Fruit fly (Drosophila melanogaster) whole organism, embryonic: ENCODE measurements around the gene CG17666.

Source experiments
- Bdp1 ChIP-seq: fragments of 200-800 bp; sonication (Bioruptor generic); optimal IDR thresholded peaks from 3 replicates; lab custom pipeline; 2016; ENCODE audit warnings: missing biosample characterization, missing genetic modification characterization
- CG1024 ChIP-seq: fragments of 200-800 bp; sonication (Bioruptor generic); IDR thresholded peaks from 2 replicates; pipeline ENCODE4 v1.3.6; 2022; ENCODE audit warnings: missing biosample characterization, missing genetic modification characterization
- CG10543 ChIP-seq: fragments of 200-800 bp; sonication (Bioruptor generic); optimal IDR thresholded peaks from 3 replicates; lab custom pipeline; 2017; ENCODE audit warnings: missing biosample characterization, mild to moderate bottlenecking, missing genetic modification characterization, moderate library complexity
- CG11398 ChIP-seq: fragments of 200-800 bp; sonication (Bioruptor generic); optimal IDR thresholded peaks from 2 replicates; lab custom pipeline; 2016; ENCODE audit warnings: missing biosample characterization, missing genetic modification characterization
- CG11695 ChIP-seq: fragments of 200-800 bp; sonication (Bioruptor generic); IDR thresholded peaks from 3 replicates; pipeline ENCODE4 v1.3.6; 2022; ENCODE audit warnings: missing biosample characterization, missing genetic modification characterization
- CG11696 ChIP-seq: fragments of 200-800 bp; sonication (Bioruptor generic); IDR thresholded peaks from 2 replicates; pipeline ENCODE4 v1.3.6; 2022; ENCODE audit warnings: missing biosample characterization, missing genetic modification characterization
- CG12236 ChIP-seq: fragments of 200-800 bp; sonication (Bioruptor generic); optimal IDR thresholded peaks from 2 replicates; lab custom pipeline; 2016; ENCODE audit warnings: missing biosample characterization, missing genetic modification characterization
- CG12299 ChIP-seq: fragments of 200-800 bp; sonication (Bioruptor generic); optimal IDR thresholded peaks from 2 replicates; lab custom pipeline; 2018; ENCODE audit warnings: missing biosample characterization, mild to moderate bottlenecking, missing genetic modification characterization
- CG12769 ChIP-seq: fragments of 200-800 bp; sonication (Bioruptor generic); optimal IDR thresholded peaks from 2 replicates; lab custom pipeline; 2019; ENCODE audit warnings: missing biosample characterization, mild to moderate bottlenecking, missing genetic modification characterization, moderate library complexity
- CG17361 ChIP-seq: fragments of 200-800 bp; sonication (Bioruptor generic); IDR thresholded peaks from 3 replicates; pipeline ENCODE4 v1.3.6; 2022; ENCODE audit warnings: missing biosample characterization, missing genetic modification characterization
- CG1832 ChIP-seq: fragments of 200-800 bp; sonication (Bioruptor generic); optimal IDR thresholded peaks from 2 replicates; lab custom pipeline; 2017; ENCODE audit warnings: missing biosample characterization, mild to moderate bottlenecking, missing genetic modification characterization, inconsistent platforms
- CG2120 ChIP-seq: fragments of 200-800 bp; sonication (Bioruptor generic); optimal IDR thresholded peaks from 3 replicates; lab custom pipeline; 2016; ENCODE audit warnings: missing biosample characterization, missing genetic modification characterization
- CG2129 ChIP-seq: fragments of 200-800 bp; sonication (Bioruptor generic); IDR thresholded peaks from 2 replicates; pipeline ENCODE4 v1.3.6; 2022; ENCODE audit warnings: missing biosample characterization, missing genetic modification characterization; ENCODE audit not compliant: partially characterized antibody
- CG2202 ChIP-seq: fragments of 200-800 bp; sonication (Bioruptor generic); optimal IDR thresholded peaks from 2 replicates; lab custom pipeline; 2018; ENCODE audit warnings: missing biosample characterization, mild to moderate bottlenecking, missing genetic modification characterization
- CG3065 ChIP-seq: fragments of 200-800 bp; sonication (Bioruptor generic); optimal IDR thresholded peaks from 2 replicates; lab custom pipeline; 2016; ENCODE audit warnings: missing biosample characterization, missing genetic modification characterization
- CG32532 ChIP-seq: fragments of 200-800 bp; sonication (Bioruptor generic); IDR thresholded peaks from 2 replicates; pipeline ENCODE4 v1.3.6; 2022; ENCODE audit warnings: missing biosample characterization, missing genetic modification characterization
- CG34376 ChIP-seq: fragments of 200-800 bp; sonication (Bioruptor generic); optimal IDR thresholded peaks from 2 replicates; lab custom pipeline; 2018; ENCODE audit warnings: missing biosample characterization, mild to moderate bottlenecking, missing genetic modification characterization
- CG4360 ChIP-seq: fragments of 200-800 bp; sonication (Bioruptor generic); IDR thresholded peaks from 2 replicates; pipeline ENCODE4 v1.3.6; 2022; ENCODE audit warnings: missing biosample characterization, missing genetic modification characterization
- CG5180 ChIP-seq: fragments of 200-800 bp; sonication (Bioruptor generic); optimal IDR thresholded peaks from 3 replicates; lab custom pipeline; 2017; ENCODE audit warnings: missing biosample characterization, missing genetic modification characterization, mild to moderate bottlenecking, moderate library complexity, missing genetic modification reagents
- CG6765 ChIP-seq: fragments of 200-800 bp; sonication (Bioruptor generic); optimal IDR thresholded peaks from 3 replicates; lab custom pipeline; 2017; ENCODE audit warnings: missing biosample characterization, mild to moderate bottlenecking, missing genetic modification characterization
- CG8290 ChIP-seq, 3 experiments: fragments of 200-800 bp; sonication (Bioruptor generic); optimal IDR thresholded peaks; 2 replicates each; lab custom pipeline; 2016 to 2019; ENCODE audit warnings: missing biosample characterization in 3 of 3, missing genetic modification characterization in 3 of 3, mild to moderate bottlenecking in 2 of 3, moderate library complexity in 1 of 3
- CG8944 ChIP-seq: fragments of 200-800 bp; sonication (Bioruptor generic); optimal IDR thresholded peaks from 3 replicates; lab custom pipeline; 2016; ENCODE audit warnings: missing biosample characterization, missing genetic modification characterization
- CG9797 ChIP-seq: fragments of 200-800 bp; sonication (Bioruptor generic); optimal IDR thresholded peaks from 3 replicates; lab custom pipeline; 2018; ENCODE audit warnings: missing biosample characterization, mild to moderate bottlenecking, missing genetic modification characterization
- D19A ChIP-seq: fragments of 200-800 bp; optimal IDR thresholded peaks from 3 replicates; lab custom pipeline; 2019; ENCODE audit warnings: missing biosample characterization, mild to moderate bottlenecking, missing genetic modification characterization, moderate library complexity
- Dip2 ChIP-seq: fragments of 200-800 bp; sonication (Bioruptor generic); IDR thresholded peaks from 2 replicates; pipeline ENCODE4 v1.3.6; 2022; ENCODE audit warnings: missing biosample characterization, missing genetic modification characterization
- Kr ChIP-seq: fragments of 200-800 bp; sonication (Bioruptor generic); optimal IDR thresholded peaks from 2 replicates; lab custom pipeline; 2017; ENCODE audit warnings: missing biosample characterization, mild to moderate bottlenecking, missing genetic modification characterization
- Med ChIP-seq: fragments of 200-800 bp; sonication (Bioruptor generic); peaks from one replicate; lab custom pipeline; 2016; ENCODE audit warnings: missing biosample characterization, missing genetic modification characterization, mild to moderate bottlenecking, inconsistent platforms, moderate library complexity
- NFAT ChIP-seq: fragments of 200-800 bp; sonication (Bioruptor generic); IDR thresholded peaks from 2 replicates; pipeline ENCODE4 v1.3.6; 2022; ENCODE audit warnings: missing biosample characterization, missing genetic modification characterization
- Pdp1 ChIP-seq, 2 experiments: fragments of 200-800 bp; sonication (Bioruptor generic); optimal IDR thresholded peaks; 3 replicates each; lab custom pipeline; 2016; ENCODE audit warnings: missing biosample characterization in 2 of 2, missing genetic modification characterization in 2 of 2, mild to moderate bottlenecking in 1 of 2, moderate library complexity in 1 of 2
- Ravus ChIP-seq: fragments of 200-800 bp; sonication (Bioruptor generic); IDR thresholded peaks from 2 replicates; pipeline ENCODE4 v1.3.6; 2022; ENCODE audit warnings: missing biosample characterization, missing genetic modification characterization
- Rfx ChIP-seq: fragments of 200-800 bp; sonication (Bioruptor generic); IDR thresholded peaks from 2 replicates; pipeline ENCODE4 v1.3.6; 2022; ENCODE audit warnings: missing biosample characterization, missing genetic modification characterization
- Sry-δ ChIP-seq: fragments of 200-800 bp; sonication (Bioruptor generic); optimal IDR thresholded peaks from 2 replicates; lab custom pipeline; 2016; ENCODE audit warnings: missing biosample characterization, missing genetic modification characterization
- caup ChIP-seq: fragments of 200-800 bp; sonication (Bioruptor generic); optimal IDR thresholded peaks from 3 replicates; lab custom pipeline; 2017; ENCODE audit warnings: missing biosample characterization, mild to moderate bottlenecking, missing genetic modification characterization, moderate library complexity; ENCODE audit not compliant: severe bottlenecking
- chinmo ChIP-seq: fragments of 200-800 bp; sonication (Bioruptor generic); IDR thresholded peaks from 4 replicates; pipeline ENCODE4 v1.3.6; 2022; ENCODE audit warnings: missing biosample characterization, missing genetic modification characterization; ENCODE audit not compliant: partially characterized antibody
- crol ChIP-seq: fragments of 200-800 bp; sonication (Bioruptor generic); IDR thresholded peaks from 2 replicates; pipeline ENCODE4 v1.3.6; 2022; ENCODE audit warnings: missing biosample characterization, missing genetic modification characterization
- cwo ChIP-seq: fragments of 200-800 bp; sonication (Bioruptor generic); optimal IDR thresholded peaks from 3 replicates; lab custom pipeline; 2017; ENCODE audit warnings: missing biosample characterization, missing genetic modification characterization, mild to moderate bottlenecking, moderate library complexity, missing genetic modification reagents
- dmrt99B ChIP-seq: fragments of 200-800 bp; sonication (Bioruptor generic); optimal IDR thresholded peaks from 2 replicates; lab custom pipeline; 2018; ENCODE audit warnings: missing biosample characterization, mild to moderate bottlenecking, missing genetic modification characterization, moderate library complexity
- esg ChIP-seq: fragments of 200-800 bp; sonication (Bioruptor generic); conservative IDR thresholded peaks from 2 replicates; pipeline ENCODE4 v1.3.6; 2022; ENCODE audit warnings: missing biosample characterization, missing genetic modification characterization
- grau ChIP-seq: fragments of 200-800 bp; optimal IDR thresholded peaks from 3 replicates; lab custom pipeline; 2019; ENCODE audit warnings: missing biosample characterization, mild to moderate bottlenecking, missing genetic modification characterization, moderate library complexity
- gsb ChIP-seq: fragments of 200-800 bp; sonication (Bioruptor generic); IDR thresholded peaks from 2 replicates; pipeline ENCODE4 v1.3.6; 2022; ENCODE audit warnings: missing biosample characterization, missing genetic modification characterization
- lab ChIP-seq: fragments of 200-800 bp; sonication (Bioruptor generic); optimal IDR thresholded peaks from 3 replicates; lab custom pipeline; 2017; ENCODE audit warnings: missing biosample characterization, missing genetic modification characterization, mild to moderate bottlenecking, moderate library complexity, missing genetic modification reagents
- mld ChIP-seq: fragments of 200-800 bp; sonication (Bioruptor generic); IDR thresholded peaks from 3 replicates; pipeline ENCODE4 v1.3.6; 2022; ENCODE audit warnings: missing biosample characterization, missing genetic modification characterization; ENCODE audit not compliant: partially characterized antibody
- nom ChIP-seq: fragments of 200-800 bp; sonication (Bioruptor generic); optimal IDR thresholded peaks from 2 replicates; lab custom pipeline; 2017; ENCODE audit warnings: missing biosample characterization, missing genetic modification characterization, mild to moderate bottlenecking, moderate library complexity, missing genetic modification reagents
- org-1 ChIP-seq: fragments of 200-800 bp; sonication (Bioruptor generic); optimal IDR thresholded peaks from 2 replicates; lab custom pipeline; 2017; ENCODE audit warnings: missing biosample characterization, missing genetic modification characterization
- slbo ChIP-seq: fragments of 200-800 bp; sonication (Bioruptor generic); IDR thresholded peaks from 2 replicates; pipeline ENCODE4 v1.3.6; 2022; ENCODE audit warnings: missing biosample characterization, missing genetic modification characterization
- sr ChIP-seq: fragments of 200-800 bp; sonication (Bioruptor generic); IDR thresholded peaks from 3 replicates; pipeline ENCODE4 v1.3.6; 2022; ENCODE audit warnings: missing biosample characterization, missing genetic modification characterization
- usp ChIP-seq: fragments of >200 bp; optimal IDR thresholded peaks from 2 replicates; lab custom pipeline; 2017; ENCODE audit warnings: missing biosample characterization, missing genetic modification characterization
- yki ChIP-seq: fragments of >200 bp; optimal IDR thresholded peaks from 3 replicates; lab custom pipeline; 2018

The CG17666 gene

dm6 chr3L:12794532-12794931 is 13.4 kb downstream of the CG17666 start (continued):
- TF ChIP-seq CG9797 (GFP tag; lab: Kevin White, UChicago) (no peak), Ravus (GFP tag; lab: Robert Waterston, UW) (no peak), gsb (GFP tag; lab: Robert Waterston, UW) (no peak), mld (peak; percentile 85; the same call in 2 of the 3 replicates), grau (tag; lab: Kevin White, UChicago) (no peak), CG8944 (GFP tag; lab: Kevin White, UChicago) (no peak)

DNA sequence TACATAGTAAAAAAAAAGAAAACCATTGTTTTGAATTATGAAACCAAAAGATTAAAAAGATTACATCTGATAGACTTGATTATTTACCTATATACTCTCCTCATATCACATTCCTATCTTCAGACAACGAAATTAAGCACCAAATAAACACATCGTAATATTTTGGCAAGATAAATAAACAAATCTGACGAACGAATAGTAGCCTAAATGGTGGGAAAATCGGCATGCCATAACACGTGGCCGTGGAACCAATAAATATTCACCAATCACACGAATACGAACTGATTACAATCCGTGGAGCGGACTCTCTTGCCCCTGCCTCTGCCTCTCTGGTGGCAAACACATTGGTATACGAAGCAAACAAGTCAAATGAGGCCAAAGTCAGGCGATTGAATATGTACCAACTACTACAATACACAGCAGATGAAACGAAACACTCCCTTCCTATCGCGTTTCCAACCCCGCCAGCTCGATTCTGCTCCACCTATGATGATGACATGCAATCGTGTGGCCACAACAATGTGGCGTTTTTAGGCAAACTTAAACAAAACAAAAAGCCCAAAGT is 15.0 kb downstream of the CG17666 start:
- TF ChIP-seq CG11696 (GFP tag; lab: Robert Waterston, UW) (no peak), Med (GFP tag; lab: Kevin White, UChicago) (peak; percentile 78), lab (GFP tag; lab: Kevin White, UChicago) (no peak), Pdp1 (GFP tag; optimal IDR thresholded peaks at IDR 0.05; lab: Kevin White, UChicago) (peak in 1 of 2 experiments; percentile 57), CG5180 (GFP tag; lab: Kevin White, UChicago) (no peak), CG6765 (no peak), Dip2 (GFP tag; lab: Robert Waterston, UW) (no peak), CG32532 (GFP tag; lab: Robert Waterston, UW) (no peak), CG11695 (GFP tag; lab: Robert Waterston, UW) (no peak), CG12236 (GFP tag; lab: Kevin White, UChicago) (no peak), CG2129 (GFP tag; lab: Robert Waterston, UW) (no peak), chinmo (GFP tag; lab: Robert Waterston, UW) (peak; percentile 67; the same call in 1 of the 4 replicates), yki (lab: Kevin White, UChicago) (no peak), slbo (GFP tag; lab: Robert Waterston, UW) (peak; percentile 25; the same call in 1 of the 2 replicates), Kr (no peak), CG1832 (GFP tag; lab: Kevin White, UChicago) (no peak), CG8290 (GFP tag; optimal IDR thresholded peaks at IDR 0.05; lab: Kevin White, UChicago) (no peak), CG8290 (tag; optimal IDR thresholded peaks at IDR 0.05; lab: Kevin White, UChicago) (peak in 1 of 2 experiments; percentile 46), caup (GFP tag; lab: Kevin White, UChicago) (no peak), usp (GFP tag; lab: Kevin White, UChicago) (no peak), Ravus (GFP tag; lab: Robert Waterston, UW) (no peak), CG34376 (peak; percentile 47), dmrt99B (tag; lab: Kevin White, UChicago) (no peak), CG2202 (tag; lab: Kevin White, UChicago) (no peak), CG1024 (0 out of 2 replicates have a peak, but pooled peaks have one; percentile 20), Sry-δ (GFP tag; lab: Kevin White, UChicago) (no peak), sr (no peak), crol (GFP tag; lab: Robert Waterston, UW) (peak; percentile 83), NFAT (GFP tag; lab: Robert Waterston, UW) (peak; percentile 36; the same call in 1 of the 2 replicates), CG12769 (tag; lab: Kevin White, UChicago) (peak; percentile 45), CG11398 (GFP tag; lab: Kevin White, UChicago) (no peak), D19A (tag; lab: Kevin White, UChicago) (no peak), CG3065 (no peak), org-1 (GFP tag; lab: Kevin White, UChicago) (no peak), esg (no peak), Rfx (GFP tag; lab: Robert Waterston, UW) (peak; percentile 32; the same call in 1 of the 2 replicates), CG4360 (no peak), CG10543 (GFP tag; lab: Kevin White, UChicago) (peak; percentile 60), cwo (GFP tag; lab: Kevin White, UChicago) (peak; percentile 25), CG2120 (no peak), CG12299 (tag; lab: Kevin White, UChicago) (peak; percentile 4), Bdp1 (no peak), nom (GFP tag; lab: Kevin White, UChicago) (no peak), CG17361 (no peak)
